Fruit fly (Drosophila melanogaster): ENCODE measurements around the gene CG4022.

CG4022 gene

dm6 chr3L:9397156-9397555, 13.5 kb downstream of the CG4022 start (continued):
- TF ChIP-seq tap (tag; optimal IDR thresholded peaks at IDR 0.05) (peak; percentile 55), Xbp1 (GFP tag; optimal IDR thresholded peaks at IDR 0.05) (no peak), CG33213 (GFP tag; optimal IDR thresholded peaks at IDR 0.05) (peak; percentile 75), CG18011 (GFP tag; optimal IDR thresholded peaks at IDR 0.05) (no peak), CG9876 (GFP tag; optimal IDR thresholded peaks at IDR 0.05) (no peak), Taf1 (GFP tag; IDR thresholded peaks at IDR 0.05) (no peak), CG7357 (GFP tag; IDR thresholded peaks at IDR 0.05) (no peak), YL-1 (GFP tag; optimal IDR thresholded peaks at IDR 0.05) (peak; percentile 30), Oli (tag; optimal IDR thresholded peaks at IDR 0.05) (no peak), Aef1 (GFP tag; IDR thresholded peaks at IDR 0.05) (no peak), pfk (GFP tag; optimal IDR thresholded peaks at IDR 0.05) (peak; percentile 69), CG9437 (GFP tag; optimal IDR thresholded peaks at IDR 0.05) (no peak), odd (GFP tag; optimal IDR thresholded peaks at IDR 0.05) (peak; percentile 47), zen2 (GFP tag; IDR thresholded peaks at IDR 0.05; ENCODE audit: partially characterized antibody) (no peak), zf30C (GFP tag; optimal IDR thresholded peaks at IDR 0.05) (no peak), Lhr (GFP tag; optimal IDR thresholded peaks at IDR 0.05) (no peak), dm (GFP tag; optimal IDR thresholded peaks at IDR 0.05) (no peak), Chrac-16 (GFP tag; optimal IDR thresholded peaks at IDR 0.05) (no peak), Asciz (GFP tag; optimal IDR thresholded peaks at IDR 0.05) (peak; percentile 85), Eip74EF (GFP tag; optimal IDR thresholded peaks at IDR 0.05) (no peak), sd (tag; optimal IDR thresholded peaks at IDR 0.05) (no peak), CG1792 (GFP tag; optimal IDR thresholded peaks at IDR 0.05) (peak; percentile 76), danr (GFP tag; IDR thresholded peaks at IDR 0.05) (no peak), CG9609 (GFP tag; optimal IDR thresholded peaks at IDR 0.05) (no peak), bowl (GFP tag; IDR thresholded peaks at IDR 0.05) (no peak), stwl (tag; optimal IDR thresholded peaks at IDR 0.05) (no peak), cato (GFP tag; optimal IDR thresholded peaks at IDR 0.05; ENCODE audit: borderline replicate concordance) (no peak), crp (GFP tag; optimal IDR thresholded peaks at IDR 0.05) (no peak), CG4360 (GFP tag; IDR thresholded peaks at IDR 0.05) (no peak), pan (optimal IDR thresholded peaks at IDR 0.05) (no peak), pan (GFP tag; optimal IDR thresholded peaks at IDR 0.05 in 1 of 2, IDR thresholded peaks at IDR 0.05 in 1 of 2) (peak in 1 of 2 experiments; percentile 36), Myb (GFP tag; optimal IDR thresholded peaks at IDR 0.05) (peak; percentile 25), CG34224 (GFP tag; IDR thresholded peaks at IDR 0.05; ENCODE audit: partially characterized antibody) (no peak), CG12659 (GFP tag; optimal IDR thresholded peaks at IDR 0.05) (peak; percentile 20), pzg (GFP tag; optimal IDR thresholded peaks at IDR 0.05) (peak; percentile 18), hkb (optimal IDR thresholded peaks at IDR 0.05) (no peak), hkb (GFP tag; IDR thresholded peaks at IDR 0.05) (peak; percentile 67; the same call in 1 of the 2 replicates), Bteb2 (GFP tag; optimal IDR thresholded peaks at IDR 0.05) (peak; percentile 3), Kr (GFP tag; optimal IDR thresholded peaks at IDR 0.05) (peak; percentile 2), ken (GFP tag; IDR thresholded peaks at IDR 0.05) (no peak), z (GFP tag; IDR thresholded peaks at IDR 0.05) (0 out of 3 replicates have a peak, but pooled peaks have one; percentile 53), CG8944 (GFP tag; optimal IDR thresholded peaks at IDR 0.05) (no peak), CG2202 (tag; optimal IDR thresholded peaks at IDR 0.05) (peak; percentile 48), CG12236 (GFP tag; optimal IDR thresholded peaks at IDR 0.05) (peak; percentile 26), Rfx (GFP tag; IDR thresholded peaks at IDR 0.05) (peak; percentile 69), Mad (GFP tag; optimal IDR thresholded peaks at IDR 0.05) (no peak), cwo (GFP tag; optimal IDR thresholded peaks at IDR 0.05) (peak; percentile 84), CG8478 (optimal IDR thresholded peaks at IDR 0.05) (no peak), pum (GFP tag; optimal IDR thresholded peaks at IDR 0.05) (no peak), CG4617 (GFP tag; optimal IDR thresholded peaks at IDR 0.05; ENCODE audit: borderline replicate concordance) (no peak), CG10654 (GFP tag; optimal IDR thresholded peaks at IDR 0.05) (peak; percentile 71), CG32767 (GFP tag; IDR thresholded peaks at IDR 0.05) (no peak)

Data from whole organism, embryonic.